Worm (Caenorhabditis elegans): ENCODE data around the gene snx-17.

snx-17 gene

ce11 chrX:13090665-13091064, 31.4 kb downstream of the snx-17 start, which contains the start of gene R03G8.3:
Gene R03G8.3, plus strand, starts transcription at chrX:13090965.
- TF ChIP-seq mls-2 (tag; optimal IDR thresholded peaks at IDR 0.05), result no peak
- no peak for TF ChIP-seq mab-5 (tag; optimal IDR thresholded peaks at IDR 0.05)
- TF ChIP-seq pha-4 (tag; optimal IDR thresholded peaks at IDR 0.05), result no peak
- TF ChIP-seq tbx-8 (GFP tag; optimal IDR thresholded peaks at IDR 0.05), result no peak
- no peak for TF ChIP-seq ceh-83 (GFP tag; optimal IDR thresholded peaks at IDR 0.05)
- no peak for TF ChIP-seq bed-3 (GFP tag; optimal IDR thresholded peaks at IDR 0.05)
- TF ChIP-seq cnd-1 (tag; optimal IDR thresholded peaks at IDR 0.05), result no peak
- no peak for TF ChIP-seq lin-13 (tag; optimal IDR thresholded peaks at IDR 0.05)
- TF ChIP-seq M03D4.4 (tag; optimal IDR thresholded peaks at IDR 0.05), result no peak
- no peak for TF ChIP-seq ces-1 (GFP tag; optimal IDR thresholded peaks at IDR 0.05)

ce11 chrX:13088539-13088938, 33.6 kb downstream of the snx-17 start:
- no peak for TF ChIP-seq ceh-39 (tag; optimal IDR thresholded peaks at IDR 0.05)

ce11 chrX:13084273-13084672, 37.8 kb downstream of the snx-17 start, which contains the start of gene R03G8.1:
Gene R03G8.1, plus strand, starts transcription at chrX:13084573.
- TF ChIP-seq elt-1 (tag; optimal IDR thresholded peaks at IDR 0.05; ENCODE audit: borderline replicate concordance, insufficient read depth), result no peak
- TF ChIP-seq ceh-43 (GFP tag; optimal IDR thresholded peaks at IDR 0.05), result no peak
- TF ChIP-seq cnd-1 (tag; optimal IDR thresholded peaks at IDR 0.05), result no peak
- TF ChIP-seq elt-3 (tag; optimal IDR thresholded peaks at IDR 0.05), result no peak
- TF ChIP-seq ces-1 (GFP tag; optimal IDR thresholded peaks at IDR 0.05), result no peak
- no peak for TF ChIP-seq lin-32 (GFP tag; optimal IDR thresholded peaks at IDR 0.05)
- TF ChIP-seq hlh-1 (tag; optimal IDR thresholded peaks at IDR 0.05), result no peak
- no peak for TF ChIP-seq nhr-237 (tag; optimal IDR thresholded peaks at IDR 0.05)
- no peak for TF ChIP-seq unc-39 (tag; optimal IDR thresholded peaks at IDR 0.05)
- TF ChIP-seq nhr-2 (tag; optimal IDR thresholded peaks at IDR 0.05), result no peak
- no peak for TF ChIP-seq zip-8 (tag; optimal IDR thresholded peaks at IDR 0.05)
- no peak for TF ChIP-seq unc-62 (GFP tag; optimal IDR thresholded peaks at IDR 0.05)

ce11 chrX:13082326-13082725, 39.8 kb downstream of the snx-17 start, which contains the start of gene str-10:
Gene str-10, plus strand, starts transcription at chrX:13082626.
- no peak for TF ChIP-seq elt-3 (tag; optimal IDR thresholded peaks at IDR 0.05)
- no peak for TF ChIP-seq flh-1 (GFP tag; optimal IDR thresholded peaks at IDR 0.05)
- TF ChIP-seq unc-62 (GFP tag; optimal IDR thresholded peaks at IDR 0.05), result no peak
- no peak for TF ChIP-seq lin-32 (GFP tag; optimal IDR thresholded peaks at IDR 0.05)
- no peak for TF ChIP-seq mab-5 (tag; optimal IDR thresholded peaks at IDR 0.05)
- no peak for TF ChIP-seq lsy-2 (tag; optimal IDR thresholded peaks at IDR 0.05)
- no peak for TF ChIP-seq M03D4.4 (tag; optimal IDR thresholded peaks at IDR 0.05)
- no peak for TF ChIP-seq pha-4 (tag; optimal IDR thresholded peaks at IDR 0.05)
- TF ChIP-seq mep-1 (tag; optimal IDR thresholded peaks at IDR 0.05), result no peak
- no peak for TF ChIP-seq nhr-12 (tag; optimal IDR thresholded peaks at IDR 0.05)

- TF ChIP-seq elt-1 (tag; optimal IDR thresholded peaks at IDR 0.05; ENCODE audit: borderline replicate concordance, insufficient read depth) (no peak), flh-1 (GFP tag; optimal IDR thresholded peaks at IDR 0.05) (no peak), drap-1 (GFP tag; optimal IDR thresholded peaks at IDR 0.05) (no peak), unc-39 (tag; optimal IDR thresholded peaks at IDR 0.05) (no peak), ztf-11 (tag; optimal IDR thresholded peaks at IDR 0.05) (no peak), elt-3 (tag; optimal IDR thresholded peaks at IDR 0.05) (no peak), cnd-1 (tag; optimal IDR thresholded peaks at IDR 0.05) (no peak), mls-2 (tag; optimal IDR thresholded peaks at IDR 0.05) (no peak), snpc-4 (tag; optimal IDR thresholded peaks at IDR 0.05) (no peak), pha-4 (tag; optimal IDR thresholded peaks at IDR 0.05) (no peak), mab-5 (tag; optimal IDR thresholded peaks at IDR 0.05) (no peak), bed-3 (GFP tag; optimal IDR thresholded peaks at IDR 0.05) (no peak), nhr-28 (tag; optimal IDR thresholded peaks at IDR 0.05) (no peak), hlh-1 (tag; optimal IDR thresholded peaks at IDR 0.05) (no peak), lin-13 (tag; optimal IDR thresholded peaks at IDR 0.05) (no peak)
Measured at ce11 chrX:13077872-13078271, 44.2 kb downstream of the snx-17 start, which contains the start of gene K03A11.4. Gene K03A11.4, plus strand, starts transcription at chrX:13078172.

ce11 chrX:13074373-13074772, 47.7 kb downstream of the snx-17 start, which contains the start of gene ceh-28:
Gene ceh-28, plus strand, starts transcription at chrX:13074673.
- no peak for TF ChIP-seq bed-3 (GFP tag; optimal IDR thresholded peaks at IDR 0.05)
- no peak for TF ChIP-seq elt-3 (tag; optimal IDR thresholded peaks at IDR 0.05)
- TF ChIP-seq unc-39 (tag; optimal IDR thresholded peaks at IDR 0.05), result no peak
- TF ChIP-seq nhr-76 (tag; optimal IDR thresholded peaks at IDR 0.05), result no peak
- no peak for TF ChIP-seq unc-120 (tag; optimal IDR thresholded peaks at IDR 0.05; ENCODE audit: poor library complexity, severe bottlenecking)
- no peak for TF ChIP-seq M03D4.4 (tag; optimal IDR thresholded peaks at IDR 0.05)
- TF ChIP-seq ces-1 (GFP tag; optimal IDR thresholded peaks at IDR 0.05), result no peak
- no peak for TF ChIP-seq ceh-83 (GFP tag; optimal IDR thresholded peaks at IDR 0.05)
- no peak for TF ChIP-seq pha-4 (tag; optimal IDR thresholded peaks at IDR 0.05)
- TF ChIP-seq lsy-2 (tag; optimal IDR thresholded peaks at IDR 0.05), result no peak
- no peak for TF ChIP-seq drap-1 (GFP tag; optimal IDR thresholded peaks at IDR 0.05)
- TF ChIP-seq nhr-237 (tag; optimal IDR thresholded peaks at IDR 0.05), result no peak
- TF ChIP-seq ceh-43 (GFP tag; optimal IDR thresholded peaks at IDR 0.05), result no peak
